Worm (Caenorhabditis elegans) whole organism, young adult: ENCODE measurements around the gene tpa-1.
A peak's percentile ranks its signal among the peaks of the same experiment; 100 is the strongest.

Experiments used
- B0035.1 ChIP-seq: sonication (generic microtip); optimal IDR thresholded peaks from 2 replicates; lab custom pipeline; 2016; ENCODE audit warnings: missing genetic modification characterization, mild to moderate bottlenecking, missing compliant biosample characterization, missing genotype, missing genetic modification reagents
- F10E7.11 ChIP-seq: sonication (generic microtip); optimal IDR thresholded peaks from 2 replicates; lab custom pipeline; 2017; ENCODE audit warnings: mild to moderate bottlenecking, missing genetic modification characterization, moderate library complexity, missing compliant biosample characterization
- F23B12.7 ChIP-seq: sonication (generic microtip); optimal IDR thresholded peaks from 2 replicates; lab custom pipeline; 2017; ENCODE audit warnings: missing genetic modification characterization, mild to moderate bottlenecking, missing compliant biosample characterization, antibody characterized with exemption, moderate library complexity; ENCODE audit not compliant: insufficient read depth
- F39B2.1 ChIP-seq: fragments of 200-800 bp; sonication (Bioruptor generic); IDR thresholded peaks from 2 replicates; pipeline ENCODE4 v1.3.6; 2022; ENCODE audit warnings: missing genetic modification reagents, missing genetic modification characterization, missing compliant biosample characterization
- F49E8.2 ChIP-seq: sonication (generic microtip); optimal IDR thresholded peaks from 3 replicates; lab custom pipeline; 2017; ENCODE audit warnings: missing genetic modification characterization, mild to moderate bottlenecking, missing compliant biosample characterization, antibody characterized with exemption, moderate library complexity; ENCODE audit not compliant: insufficient read depth
- F55B11.4 ChIP-seq: sonication (generic microtip); optimal IDR thresholded peaks from 2 replicates; lab custom pipeline; 2016; ENCODE audit warnings: missing compliant biosample characterization, missing genetic modification characterization, borderline replicate concordance; ENCODE audit not compliant: insufficient read depth
- F57A8.1 ChIP-seq: fragments of 200-800 bp; sonication (Bioruptor generic); optimal IDR thresholded peaks from 2 replicates; lab custom pipeline; 2018; ENCODE audit warnings: mild to moderate bottlenecking, missing genetic modification characterization, moderate library complexity, missing compliant biosample characterization
- F57C9.4 ChIP-seq: sonication (generic microtip); optimal IDR thresholded peaks from 2 replicates; lab custom pipeline; 2017; ENCODE audit warnings: mild to moderate bottlenecking, missing genetic modification characterization, missing compliant biosample characterization
- T07F8.4 ChIP-seq: sonication (generic microtip); optimal IDR thresholded peaks from 2 replicates; lab custom pipeline; 2016; ENCODE audit warnings: mild to moderate bottlenecking, missing genetic modification characterization, moderate library complexity, missing compliant biosample characterization
- Y53F4B.3 ChIP-seq: fragments of 200-800 bp; sonication (Bioruptor generic); IDR thresholded peaks from 2 replicates; pipeline ENCODE4 v1.3.6; 2022; ENCODE audit warnings: missing genetic modification reagents, missing genetic modification characterization, missing compliant biosample characterization
- Y53G8AR.9 ChIP-seq: fragments of 200-800 bp; sonication (Bioruptor generic); conservative IDR thresholded peaks from 2 replicates; pipeline ENCODE4 v1.3.6; 2022; ENCODE audit warnings: missing genetic modification reagents, missing genetic modification characterization, missing compliant biosample characterization
- Y79H2A.3 ChIP-seq: fragments of 200-800 bp; sonication (Bioruptor generic); conservative IDR thresholded peaks from 2 replicates; pipeline ENCODE4 v1.3.6; 2022; ENCODE audit warnings: missing genetic modification reagents, missing genetic modification characterization, missing compliant biosample characterization
- Y95B8A.8 ChIP-seq: fragments of 200-800 bp; sonication (Bioruptor generic); IDR thresholded peaks from 2 replicates; pipeline ENCODE4 v1.3.6; 2022; ENCODE audit warnings: missing genetic modification reagents, missing genetic modification characterization, missing compliant biosample characterization
- athp-1 ChIP-seq: sonication (generic microtip); optimal IDR thresholded peaks from 2 replicates; lab custom pipeline; 2017; ENCODE audit warnings: mild to moderate bottlenecking, missing genetic modification characterization, missing compliant biosample characterization
- bed-2 ChIP-seq: fragments of 200-800 bp; sonication (Bioruptor generic); IDR thresholded peaks from 2 replicates; pipeline ENCODE4 v1.3.6; 2022; ENCODE audit warnings: missing genetic modification reagents, missing genetic modification characterization, missing compliant biosample characterization
- ccch-3 ChIP-seq: fragments of 200-800 bp; sonication (Bioruptor generic); optimal IDR thresholded peaks from 2 replicates; lab custom pipeline; 2018; ENCODE audit warnings: mild to moderate bottlenecking, missing genetic modification characterization, missing compliant biosample characterization
- cebp-1 ChIP-seq, 2 experiments: fragments of 200-800 bp in 1 of 2; sonication (Bioruptor generic) in 1 of 2; sonication (generic microtip) in 1 of 2; IDR thresholded peaks in 1 of 2; optimal IDR thresholded peaks in 1 of 2; 2 replicates each; pipeline versions ENCODE4 v1.3.6 to Lab custom; 2017 to 2022; ENCODE audit warnings: missing compliant biosample characterization in 2 of 2, missing genetic modification characterization in 2 of 2, mild to moderate bottlenecking in 1 of 2, missing genetic modification reagents in 1 of 2, moderate library complexity in 1 of 2
- cebp-2 ChIP-seq: fragments of 200-800 bp; sonication (Bioruptor generic); IDR thresholded peaks from 2 replicates; pipeline ENCODE4 v1.3.6; 2022; ENCODE audit warnings: missing genetic modification characterization, missing compliant biosample characterization
- ceh-27 ChIP-seq: fragments of 200-800 bp; sonication (Bioruptor generic); optimal IDR thresholded peaks from 2 replicates; lab custom pipeline; 2018; ENCODE audit warnings: mild to moderate bottlenecking, missing genetic modification characterization, moderate library complexity, missing compliant biosample characterization
- ceh-40 ChIP-seq: fragments of 200-800 bp; sonication (Bioruptor generic); IDR thresholded peaks from 2 replicates; pipeline ENCODE4 v1.3.6; 2022; ENCODE audit warnings: missing genetic modification characterization, missing compliant biosample characterization
- ceh-79 ChIP-seq: sonication (generic microtip); optimal IDR thresholded peaks from 2 replicates; lab custom pipeline; 2017; ENCODE audit warnings: mild to moderate bottlenecking, missing genetic modification characterization, missing compliant biosample characterization
- ceh-91 ChIP-seq: fragments of 200-800 bp; sonication (Bioruptor generic); IDR thresholded peaks from 2 replicates; pipeline ENCODE4 v1.3.6; 2022; ENCODE audit warnings: missing genetic modification reagents, missing genetic modification characterization, missing compliant biosample characterization
- egl-18 ChIP-seq: fragments of 200-800 bp; sonication (Bioruptor generic); IDR thresholded peaks from 2 replicates; pipeline ENCODE4 v1.3.6; 2022; ENCODE audit warnings: missing genetic modification reagents, missing genetic modification characterization, missing compliant biosample characterization
- egl-44 ChIP-seq: fragments of 200-800 bp; sonication (Bioruptor generic); IDR thresholded peaks from 2 replicates; pipeline ENCODE4 v1.3.6; 2022; ENCODE audit warnings: missing genetic modification reagents, missing genetic modification characterization, missing compliant biosample characterization
- gei-17 ChIP-seq: fragments of 200-800 bp; sonication (Bioruptor generic); optimal IDR thresholded peaks from 2 replicates; lab custom pipeline; 2018; ENCODE audit warnings: mild to moderate bottlenecking, missing genetic modification characterization, missing compliant biosample characterization
- hsf-1 ChIP-seq: fragments of 200-800 bp; sonication (Bioruptor generic); IDR thresholded peaks from 2 replicates; pipeline ENCODE4 v1.3.6; 2022; ENCODE audit warnings: missing genetic modification reagents, missing genetic modification characterization, missing compliant biosample characterization
- lin-26 ChIP-seq: fragments of 200-800 bp; sonication (Bioruptor generic); IDR thresholded peaks from 2 replicates; pipeline ENCODE4 v1.3.6; 2022; ENCODE audit warnings: missing genetic modification reagents, missing genetic modification characterization, missing compliant biosample characterization
- madf-10 ChIP-seq: sonication (generic microtip); optimal IDR thresholded peaks from 2 replicates; lab custom pipeline; 2016; ENCODE audit warnings: mild to moderate bottlenecking, missing genetic modification characterization, missing compliant biosample characterization
- madf-3 ChIP-seq: fragments of 200-800 bp; sonication (Bioruptor generic); IDR thresholded peaks from 2 replicates; pipeline ENCODE4 v1.3.6; 2022; ENCODE audit warnings: missing genetic modification reagents, missing genetic modification characterization, missing compliant biosample characterization
- madf-6 ChIP-seq: fragments of 200-800 bp; sonication (Bioruptor generic); IDR thresholded peaks from 2 replicates; pipeline ENCODE4 v1.3.6; 2022; ENCODE audit warnings: missing genetic modification reagents, missing genetic modification characterization, missing compliant biosample characterization
- mel-28 ChIP-seq: sonication (generic microtip); optimal IDR thresholded peaks from 2 replicates; lab custom pipeline; 2016; ENCODE audit warnings: borderline replicate concordance, mild to moderate bottlenecking, missing genetic modification characterization, missing compliant biosample characterization
- nfya-2 ChIP-seq: fragments of 200-800 bp; sonication (Bioruptor generic); IDR thresholded peaks from 2 replicates; pipeline ENCODE4 v1.3.6; 2022; ENCODE audit warnings: missing genetic modification reagents, missing genetic modification characterization, missing compliant biosample characterization
- nfyb-1 ChIP-seq: fragments of 200-800 bp; sonication (Bioruptor generic); IDR thresholded peaks from 2 replicates; pipeline ENCODE4 v1.3.6; 2022; ENCODE audit warnings: missing genetic modification reagents, missing genetic modification characterization, missing compliant biosample characterization
- nhr-120 ChIP-seq: fragments of 200-800 bp; sonication (Bioruptor generic); IDR thresholded peaks from 2 replicates; pipeline ENCODE4 v1.3.6; 2022; ENCODE audit warnings: missing genetic modification characterization, missing compliant biosample characterization
- nhr-27 ChIP-seq: fragments of 200-800 bp; sonication (Bioruptor generic); optimal IDR thresholded peaks from 2 replicates; lab custom pipeline; 2018; ENCODE audit warnings: mild to moderate bottlenecking, missing genetic modification characterization, moderate library complexity, missing compliant biosample characterization
- nhr-90 ChIP-seq: sonication (generic microtip); optimal IDR thresholded peaks from 2 replicates; lab custom pipeline; 2016; ENCODE audit warnings: missing genotype, mild to moderate bottlenecking, missing genetic modification characterization, missing compliant biosample characterization
- pha-4 ChIP-seq: fragments of 150-350 bp; sonication (generic microtip); optimal IDR thresholded peaks from 2 replicates; lab custom pipeline; 2014; ENCODE audit warnings: missing biosample characterization, missing genetic modification reagents, missing genetic modification characterization
- repo-1 ChIP-seq: sonication (generic microtip); optimal IDR thresholded peaks from 2 replicates; lab custom pipeline; 2017; ENCODE audit warnings: mild to moderate bottlenecking, missing genetic modification characterization, missing compliant biosample characterization
- snpc-1.3 ChIP-seq: sonication (generic microtip); optimal IDR thresholded peaks from 2 replicates; lab custom pipeline; 2017; ENCODE audit warnings: missing genetic modification characterization, mild to moderate bottlenecking, missing compliant biosample characterization, antibody characterized with exemption, moderate library complexity, missing genotype, missing genetic modification reagents; ENCODE audit not compliant: insufficient read depth
- snpc-3.4 ChIP-seq: sonication (generic microtip); optimal IDR thresholded peaks from 2 replicates; lab custom pipeline; 2017; ENCODE audit warnings: missing genetic modification characterization, mild to moderate bottlenecking, missing compliant biosample characterization, antibody characterized with exemption, moderate library complexity, missing genotype, missing genetic modification reagents
- snpc-4 ChIP-seq, 5 experiments: fragments of 150-350 bp in 1 of 5; sonication (generic microtip) in 4 of 5; optimal IDR thresholded peaks; 2 replicates each; lab custom pipeline; 2014 to 2018; ENCODE audit warnings: missing genetic modification characterization in 5 of 5, missing biosample characterization in 3 of 5, antibody characterized with exemption in 2 of 5, mild to moderate bottlenecking in 2 of 5, missing compliant biosample characterization in 2 of 5, missing genotype in 2 of 5, moderate library complexity in 2 of 5, missing genetic modification reagents in 1 of 5
- somi-1 ChIP-seq: fragments of 200-800 bp; sonication (Bioruptor generic); optimal IDR thresholded peaks from 2 replicates; lab custom pipeline; 2018; ENCODE audit warnings: mild to moderate bottlenecking, missing genetic modification characterization, missing compliant biosample characterization
- tbp1 ChIP-seq: fragments of 200-800 bp; sonication (Bioruptor generic); optimal IDR thresholded peaks from 2 replicates; lab custom pipeline; 2018; ENCODE audit warnings: mild to moderate bottlenecking, missing genetic modification characterization, missing compliant biosample characterization
- tlf-1 ChIP-seq: fragments of 200-800 bp; sonication (Bioruptor generic); optimal IDR thresholded peaks from 2 replicates; lab custom pipeline; 2018; ENCODE audit warnings: mild to moderate bottlenecking, missing genetic modification characterization, missing compliant biosample characterization
- unc-130 ChIP-seq: sonication (generic microtip); optimal IDR thresholded peaks from 2 replicates; lab custom pipeline; 2016; ENCODE audit warnings: missing genetic modification reagents, missing genetic modification characterization, missing compliant biosample characterization
- zfh-2 ChIP-seq: fragments of 200-800 bp; sonication (Bioruptor generic); conservative IDR thresholded peaks from 2 replicates; pipeline ENCODE4 v1.3.6; 2022; ENCODE audit warnings: missing genetic modification reagents, missing genetic modification characterization, missing compliant biosample characterization
- ztf-18 ChIP-seq: sonication (generic microtip); optimal IDR thresholded peaks from 2 replicates; lab custom pipeline; 2016; ENCODE audit warnings: missing genotype, mild to moderate bottlenecking, missing genetic modification characterization, missing compliant biosample characterization

The tpa-1 gene

ce11 chrIV:118786-119185 is 27.0 kb downstream of the tpa-1 start (continued):
- TF ChIP-seq lin-26 (GFP tag; lab: Robert Waterston, UW) (peak; percentile 67), nhr-27 (tag; lab: Kevin White, UChicago) (no peak), F57A8.1 (GFP tag; lab: Kevin White, UChicago) (no peak), tbp1 (no peak), zfh-2 (GFP tag; lab: Robert Waterston, UW) (no peak), snpc-1.3 (tag; lab: Kevin White, UChicago) (no peak), Y79H2A.3 (GFP tag; lab: Robert Waterston, UW) (no peak), gei-17 (GFP tag; lab: Kevin White, UChicago) (no peak), madf-10 (tag; lab: Kevin White, UChicago) (no peak), F39B2.1 (0 out of 2 replicates have a peak, but pooled peaks have one; percentile 14), madf-6 (GFP tag; lab: Robert Waterston, UW) (peak; percentile 36; the same call in 1 of the 2 replicates), bed-2 (GFP tag; lab: Robert Waterston, UW) (no peak), egl-44 (GFP tag; lab: Robert Waterston, UW) (no peak), cebp-1 (GFP tag; IDR thresholded peaks at IDR 0.05; lab: Robert Waterston, UW) (no peak), cebp-1 (tag; optimal IDR thresholded peaks at IDR 0.05; lab: Kevin White, UChicago) (no peak), madf-3 (GFP tag; lab: Robert Waterston, UW) (no peak), F55B11.4 (tag; lab: Kevin White, UChicago) (no peak), ceh-91 (GFP tag; lab: Robert Waterston, UW) (no peak), ztf-18 (tag; lab: Kevin White, UChicago) (no peak), snpc-4 (GFP tag; optimal IDR thresholded peaks at IDR 0.05; lab: Kevin White, UChicago) (no peak), snpc-4 (tag; optimal IDR thresholded peaks at IDR 0.05; lab: Kevin White, UChicago) (no peak), nhr-120 (GFP tag; lab: Robert Waterston, UW) (no peak), cebp-2 (GFP tag; lab: Robert Waterston, UW) (no peak), unc-130 (GFP tag; lab: Kevin White, UChicago) (no peak), athp-1 (no peak), F57C9.4 (no peak), B0035.1 (tag; lab: Kevin White, UChicago) (no peak), nfyb-1 (no peak), ccch-3 (GFP tag; lab: Kevin White, UChicago) (no peak), ceh-79 (tag; lab: Kevin White, UChicago) (no peak), F23B12.7 (tag; lab: Kevin White, UChicago) (no peak), Y53G8AR.9 (GFP tag; lab: Robert Waterston, UW) (peak; percentile 17; the same call in 1 of the 2 replicates), snpc-3.4 (tag; lab: Kevin White, UChicago) (no peak), repo-1 (tag; lab: Kevin White, UChicago) (no peak), Y53F4B.3 (GFP tag; lab: Robert Waterston, UW) (no peak), nhr-90 (no peak), nfya-2 (GFP tag; lab: Robert Waterston, UW) (no peak), F10E7.11 (tag; lab: Kevin White, UChicago) (no peak), tlf-1 (GFP tag; lab: Kevin White, UChicago) (no peak), somi-1 (GFP tag; lab: Kevin White, UChicago) (no peak), T07F8.4 (tag; lab: Kevin White, UChicago) (no peak), ceh-27 (no peak), pha-4 (tag; lab: Kevin White, UChicago) (no peak), ceh-40 (GFP tag; lab: Robert Waterston, UW) (no peak), mel-28 (no peak), egl-18 (GFP tag; lab: Robert Waterston, UW) (no peak), F49E8.2 (tag; lab: Kevin White, UChicago) (no peak), hsf-1 (GFP tag; lab: Robert Waterston, UW) (0 out of 2 replicates have a peak, but pooled peaks have one; percentile 24), Y95B8A.8 (GFP tag; lab: Robert Waterston, UW) (0 out of 2 replicates have a peak, but pooled peaks have one; percentile 27)
